Fruit fly (Drosophila melanogaster): Measurements from ENCODE around the gene CG42586.

Gene CG42586

DNA sequence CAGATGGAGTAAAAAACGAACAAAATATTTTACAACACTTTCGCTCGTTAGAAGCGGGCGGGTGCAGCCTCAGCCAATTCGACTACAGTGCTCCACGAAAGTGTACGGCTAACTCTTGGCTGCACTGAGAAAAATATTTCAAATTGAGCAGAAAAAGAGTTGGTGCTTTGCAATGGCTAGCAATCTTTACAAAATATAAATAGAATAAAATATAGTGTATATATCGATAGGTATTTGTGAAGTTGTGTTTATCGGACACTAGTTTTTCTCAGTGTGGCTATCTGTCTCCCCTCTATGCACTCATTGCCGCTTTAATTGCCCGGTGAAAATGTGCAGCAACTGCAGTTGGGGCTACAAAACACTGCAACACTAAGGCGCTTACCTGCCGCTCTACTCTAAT is 40.1 kb downstream of the CG42586 start (continued):
- no peak for TF ChIP-seq Sin3A (optimal IDR thresholded peaks at IDR 0.05)
- peak; percentile 69 for TF ChIP-seq CG10979 (tag; optimal IDR thresholded peaks at IDR 0.05)
- peak; percentile 72 for TF ChIP-seq CG4820 (GFP tag; optimal IDR thresholded peaks at IDR 0.05)
- TF ChIP-seq ind (GFP tag; optimal IDR thresholded peaks at IDR 0.05), result no peak
- TF ChIP-seq CG4707 (GFP tag; optimal IDR thresholded peaks at IDR 0.05), result peak; percentile 38
- no peak for TF ChIP-seq Awh (GFP tag; IDR thresholded peaks at IDR 0.05)
- TF ChIP-seq CG4360 (GFP tag; IDR thresholded peaks at IDR 0.05), result no peak
- TF ChIP-seq B-H2 (GFP tag; optimal IDR thresholded peaks at IDR 0.05), result no peak
- no peak for TF ChIP-seq bab2 (GFP tag; optimal IDR thresholded peaks at IDR 0.05)
- no peak for TF ChIP-seq Camta (GFP tag; optimal IDR thresholded peaks at IDR 0.05)
- peak; percentile 57 for TF ChIP-seq CG10209 (GFP tag; optimal IDR thresholded peaks at IDR 0.05)
- TF ChIP-seq Lhr (GFP tag; optimal IDR thresholded peaks at IDR 0.05), result peak; percentile 56
- TF ChIP-seq CG2129 (GFP tag; IDR thresholded peaks at IDR 0.05; ENCODE audit: partially characterized antibody), result no peak
- no peak for TF ChIP-seq ash1 (GFP tag; optimal IDR thresholded peaks at IDR 0.05)
- no peak for TF ChIP-seq CG43689 (GFP tag; IDR thresholded peaks at IDR 0.05)
- TF ChIP-seq sens-2 (GFP tag; IDR thresholded peaks at IDR 0.05), result peak; percentile 65; the same call in 1 of the 2 replicates
- TF ChIP-seq tna (GFP tag; IDR thresholded peaks at IDR 0.05; ENCODE audit: partially characterized antibody), result no peak
- peak; percentile 74 for TF ChIP-seq dmrt11E (tag; optimal IDR thresholded peaks at IDR 0.05)
- TF ChIP-seq CG18764 (GFP tag; optimal IDR thresholded peaks at IDR 0.05), result no peak
- TF ChIP-seq hb (GFP tag; IDR thresholded peaks at IDR 0.05; ENCODE audit: partially characterized antibody), result no peak
- TF ChIP-seq nerfin-1 (tag; optimal IDR thresholded peaks at IDR 0.05), result no peak
- TF ChIP-seq CG7963 (GFP tag; IDR thresholded peaks at IDR 0.05; ENCODE audit: partially characterized antibody), result no peak
- TF ChIP-seq peb (GFP tag; IDR thresholded peaks at IDR 0.05), result no peak
- TF ChIP-seq tll (GFP tag; optimal IDR thresholded peaks at IDR 0.05), result no peak
- no peak for TF ChIP-seq CG6272 (GFP tag; IDR thresholded peaks at IDR 0.05)
- TF ChIP-seq CG17612 (GFP tag; IDR thresholded peaks at IDR 0.05), result no peak
- TF ChIP-seq CG7987 (GFP tag; optimal IDR thresholded peaks at IDR 0.05), result no peak
- TF ChIP-seq zen2 (GFP tag; IDR thresholded peaks at IDR 0.05; ENCODE audit: partially characterized antibody), result no peak
- no peak for TF ChIP-seq CG31365 (tag; optimal IDR thresholded peaks at IDR 0.05)
- peak; percentile 61 for TF ChIP-seq lmd (GFP tag; IDR thresholded peaks at IDR 0.05)
- no peak for TF ChIP-seq btn (GFP tag; optimal IDR thresholded peaks at IDR 0.05)
- TF ChIP-seq HLH3B (GFP tag; IDR thresholded peaks at IDR 0.05), result peak; percentile 77
- peak; percentile 38; the same call in 2 of the 3 replicates for TF ChIP-seq tgo (GFP tag; IDR thresholded peaks at IDR 0.05)
- peak; percentile 19 for TF ChIP-seq Sox100B (GFP tag; optimal IDR thresholded peaks at IDR 0.05)
- TF ChIP-seq B-H1 (GFP tag; IDR thresholded peaks at IDR 0.05), result no peak
- peak; percentile 54 for TF ChIP-seq CG5953 (GFP tag; IDR thresholded peaks at IDR 0.05)
- TF ChIP-seq MESR4 (GFP tag; optimal IDR thresholded peaks at IDR 0.05), result no peak
- no peak for TF ChIP-seq klu (GFP tag; IDR thresholded peaks at IDR 0.05)
- TF ChIP-seq zf30C (GFP tag; optimal IDR thresholded peaks at IDR 0.05), result peak; percentile 40
- TF ChIP-seq CG13894 (tag; optimal IDR thresholded peaks at IDR 0.05), result no peak
- TF ChIP-seq dati (GFP tag; IDR thresholded peaks at IDR 0.05), result no peak
- no peak for TF ChIP-seq CG11085 (GFP tag; IDR thresholded peaks at IDR 0.05)
- peak; percentile 44 for TF ChIP-seq CG4854 (GFP tag; optimal IDR thresholded peaks at IDR 0.05)
- peak; percentile 46 for TF ChIP-seq CG13775 (GFP tag; optimal IDR thresholded peaks at IDR 0.05)
- no peak for TF ChIP-seq Jarid2 (GFP tag; optimal IDR thresholded peaks at IDR 0.05)
- no peak for TF ChIP-seq schlank (tag; optimal IDR thresholded peaks at IDR 0.05)
- TF ChIP-seq CG8924 (tag; optimal IDR thresholded peaks at IDR 0.05), result peak; percentile 47
- TF ChIP-seq CG18599 (GFP tag; optimal IDR thresholded peaks at IDR 0.05), result no peak
- TF ChIP-seq Sry-β (GFP tag; optimal IDR thresholded peaks at IDR 0.05), result no peak
- TF ChIP-seq ci (GFP tag; IDR thresholded peaks at IDR 0.05), result peak; percentile 91
- peak; percentile 61 for TF ChIP-seq CG2875 (GFP tag; optimal IDR thresholded peaks at IDR 0.05)

Data from whole organism, embryonic.